Worm (Caenorhabditis elegans): Measurements from ENCODE around the gene ZK632.9.

The ZK632.9 gene

ce11 chrIII:9802045-9802444 is 23.2 kb downstream of the ZK632.9 start (continued):
- TF ChIP-seq ztf-25 (GFP tag; IDR thresholded peaks at IDR 0.05) (no peak), lir-1 (GFP tag; conservative IDR thresholded peaks at IDR 0.05) (no peak), dox-1 (GFP tag; IDR thresholded peaks at IDR 0.05) (0 out of 2 replicates have a peak, but pooled peaks have one; percentile 29), F22D6.2 (tag; optimal IDR thresholded peaks at IDR 0.05) (no peak), ccch-3 (GFP tag; optimal IDR thresholded peaks at IDR 0.05) (no peak), B0019.2 (GFP tag; conservative IDR thresholded peaks at IDR 0.05) (no peak), hmg-20 (GFP tag; IDR thresholded peaks at IDR 0.05) (no peak), tbp1 (GFP tag; optimal IDR thresholded peaks at IDR 0.05) (no peak), sdz-38 (tag; optimal IDR thresholded peaks at IDR 0.05) (no peak), nfya-1 (tag; optimal IDR thresholded peaks at IDR 0.05; ENCODE audit: borderline replicate concordance, insufficient read depth) (no peak), cebp-2 (GFP tag; IDR thresholded peaks at IDR 0.05) (no peak)

ce11 chrIII:9798478-9799157 is 26.6 kb downstream of the ZK632.9 start, which contains the start of gene ZK632.2:
TSS of gene ZK632.2 (plus strand) at chrIII:9799107.
- TF ChIP-seq snpc-3.4 (tag; optimal IDR thresholded peaks at IDR 0.05) (peak; percentile 24), F49E8.2 (tag; optimal IDR thresholded peaks at IDR 0.05; ENCODE audit: insufficient read depth) (peak; percentile 3), ztf-26 (tag; optimal IDR thresholded peaks at IDR 0.05) (no peak), madf-6 (GFP tag; IDR thresholded peaks at IDR 0.05) (peak; percentile 44; the same call in 1 of the 2 replicates), lsl-1 (GFP tag; optimal IDR thresholded peaks at IDR 0.05) (peak; percentile 49), ama-1 (optimal IDR thresholded peaks at IDR 0.05) (no peak), ama-1 (GFP tag; optimal IDR thresholded peaks at IDR 0.05) (peak in 1 of 2 experiments; percentile 0), hsf-1 (GFP tag; IDR thresholded peaks at IDR 0.05) (peak; percentile 27; the same call in 1 of the 2 replicates), D2030.7 (GFP tag; IDR thresholded peaks at IDR 0.05) (0 out of 2 replicates have a peak, but pooled peaks have one; percentile 8), sptf-2 (GFP tag; optimal IDR thresholded peaks at IDR 0.05) (no peak), hrde-1 (tag; optimal IDR thresholded peaks at IDR 0.05; ENCODE audit: borderline replicate concordance) (peak; percentile 16), lin-54 (GFP tag; optimal IDR thresholded peaks at IDR 0.05) (peak; percentile 26), let-526 (GFP tag; IDR thresholded peaks at IDR 0.05) (no peak)

ce11 chrIII:9796448-9796847 is 28.8 kb downstream of the ZK632.9 start, which contains the start of gene srxa-10:
TSS of gene srxa-10 (minus strand) at chrIII:9796548.
- TF ChIP-seq pha-4 (tag; optimal IDR thresholded peaks at IDR 0.05) (no peak), die-1 (tag; optimal IDR thresholded peaks at IDR 0.05) (no peak), egl-18 (GFP tag; IDR thresholded peaks at IDR 0.05) (no peak), ztf-26 (tag; optimal IDR thresholded peaks at IDR 0.05) (no peak), mxl-1 (tag; optimal IDR thresholded peaks at IDR 0.05) (no peak)

- TF ChIP-seq cebp-2 (GFP tag; IDR thresholded peaks at IDR 0.05): no peak
- peak; percentile 91 for TF ChIP-seq madf-8 (GFP tag; conservative IDR thresholded peaks at IDR 0.05)
- no peak for TF ChIP-seq F22D6.2 (tag; optimal IDR thresholded peaks at IDR 0.05)
- TF ChIP-seq lsl-1 (GFP tag; optimal IDR thresholded peaks at IDR 0.05): peak; percentile 92
- no peak for TF ChIP-seq ztf-26 (tag; optimal IDR thresholded peaks at IDR 0.05)
- peak; percentile 80 for TF ChIP-seq lin-54 (GFP tag; optimal IDR thresholded peaks at IDR 0.05)
- TF ChIP-seq D2030.7 (GFP tag; IDR thresholded peaks at IDR 0.05): peak; percentile 55
- peak; percentile 66 for TF ChIP-seq snpc-3.4 (tag; optimal IDR thresholded peaks at IDR 0.05)
- no peak for TF ChIP-seq somi-1 (GFP tag; optimal IDR thresholded peaks at IDR 0.05)
- TF ChIP-seq xnd-1 (tag; optimal IDR thresholded peaks at IDR 0.05): peak; percentile 81
- no peak for TF ChIP-seq nfya-1 (tag; optimal IDR thresholded peaks at IDR 0.05; ENCODE audit: borderline replicate concordance, insufficient read depth)
- peak; percentile 66 for TF ChIP-seq dpl-1 (GFP tag; optimal IDR thresholded peaks at IDR 0.05)
- peak; percentile 3 for TF ChIP-seq tlf-1 (GFP tag; optimal IDR thresholded peaks at IDR 0.05)
- TF ChIP-seq dpff-1 (tag; optimal IDR thresholded peaks at IDR 0.05): no peak
- 0 out of 2 replicates have a peak, but pooled peaks have one; percentile 15 for TF ChIP-seq B0336.3 (GFP tag; IDR thresholded peaks at IDR 0.05)
- TF ChIP-seq madf-6 (GFP tag; IDR thresholded peaks at IDR 0.05): peak; percentile 94
- no peak for TF ChIP-seq akir-1 (GFP tag; optimal IDR thresholded peaks at IDR 0.05)
- peak; percentile 37 for TF ChIP-seq unc-130 (GFP tag; optimal IDR thresholded peaks at IDR 0.05)
- peak; percentile 87 for TF ChIP-seq efl-1 (GFP tag; optimal IDR thresholded peaks at IDR 0.05)
- TF ChIP-seq F33H1.4 (GFP tag; IDR thresholded peaks at IDR 0.05): peak; percentile 86
- peak; percentile 13; the same call in 1 of the 2 replicates for TF ChIP-seq mcd-1 (GFP tag; IDR thresholded peaks at IDR 0.05)
Observed at ce11 chrIII:9793592-9794417, 31.4 kb downstream of the ZK632.9 start, which contains the start of the genes R10E11.9 and mcm-6. TSS of gene R10E11.9 (minus strand) at chrIII:9793642. TSS of gene mcm-6 (plus strand) at chrIII:9794367.

All from whole organism, young adult.